Fruit fly (Drosophila melanogaster): ENCODE data around the gene CG8043.
A peak's percentile ranks its signal among the peaks of the same experiment; 100 is the strongest.

Gene CG8043

dm6 chr3R:8642376-8642966 is 34.2 kb upstream of the CG8043 start (continued):
- TF ChIP-seq CG17568 (GFP tag; optimal IDR thresholded peaks at IDR 0.05) (no peak), sisA (GFP tag; IDR thresholded peaks at IDR 0.05) (no peak), Ada2b (GFP tag; IDR thresholded peaks at IDR 0.05) (no peak), Mad (GFP tag; optimal IDR thresholded peaks at IDR 0.05) (no peak), ato (GFP tag; IDR thresholded peaks at IDR 0.05; ENCODE audit: partially characterized antibody) (peak; percentile 51; the same call in 1 of the 2 replicates), CG6654 (GFP tag; optimal IDR thresholded peaks at IDR 0.05) (no peak), CG17385 (GFP tag; optimal IDR thresholded peaks at IDR 0.05) (no peak), HHEX (GFP tag; optimal IDR thresholded peaks at IDR 0.05) (no peak), vvl (GFP tag; IDR thresholded peaks at IDR 0.05) (0 out of 2 replicates have a peak, but pooled peaks have one; percentile 24), BtbVII (GFP tag; optimal IDR thresholded peaks at IDR 0.05) (peak; percentile 36), ind (GFP tag; optimal IDR thresholded peaks at IDR 0.05) (no peak), CG3847 (GFP tag; IDR thresholded peaks at IDR 0.05) (no peak), CG7745 (tag; optimal IDR thresholded peaks at IDR 0.05) (peak; percentile 51), Xrp1 (GFP tag; IDR thresholded peaks at IDR 0.05) (0 out of 2 replicates have a peak, but pooled peaks have one; percentile 11), dimm (GFP tag; IDR thresholded peaks at IDR 0.05) (no peak), CG1647 (GFP tag; optimal IDR thresholded peaks at IDR 0.05) (no peak), CG2116 (GFP tag; optimal IDR thresholded peaks at IDR 0.05) (no peak), kah (GFP tag; optimal IDR thresholded peaks at IDR 0.05) (no peak), Fer3 (tag; optimal IDR thresholded peaks at IDR 0.05) (no peak), lbe (GFP tag; optimal IDR thresholded peaks at IDR 0.05) (no peak), CG12155 (GFP tag; optimal IDR thresholded peaks at IDR 0.05) (no peak), lilli (GFP tag; optimal IDR thresholded peaks at IDR 0.05) (no peak), CG18764 (GFP tag; optimal IDR thresholded peaks at IDR 0.05) (no peak), zen2 (GFP tag; IDR thresholded peaks at IDR 0.05; ENCODE audit: partially characterized antibody) (no peak; the same call in 2 of the 3 replicates), pum (GFP tag; optimal IDR thresholded peaks at IDR 0.05) (no peak), CG2202 (tag; optimal IDR thresholded peaks at IDR 0.05) (no peak), Chrac-16 (GFP tag; optimal IDR thresholded peaks at IDR 0.05) (no peak), amos (GFP tag; IDR thresholded peaks at IDR 0.05; ENCODE audit: partially characterized antibody) (peak; percentile 73), B-H1 (GFP tag; IDR thresholded peaks at IDR 0.05) (no peak), NFAT (GFP tag; IDR thresholded peaks at IDR 0.05) (no peak), CG3163 (GFP tag; optimal IDR thresholded peaks at IDR 0.05) (no peak), CG14014 (GFP tag; IDR thresholded peaks at IDR 0.05) (no peak), CG11085 (GFP tag; IDR thresholded peaks at IDR 0.05) (no peak), en (GFP tag; optimal IDR thresholded peaks at IDR 0.05) (no peak), CG31441 (GFP tag; IDR thresholded peaks at IDR 0.05) (no peak), knrl (GFP tag; IDR thresholded peaks at IDR 0.05; ENCODE audit: partially characterized antibody) (peak; percentile 49; the same call in 2 of the 3 replicates), NC2α (GFP tag; optimal IDR thresholded peaks at IDR 0.05) (no peak), CG32532 (GFP tag; IDR thresholded peaks at IDR 0.05) (no peak), crol (GFP tag; IDR thresholded peaks at IDR 0.05) (peak; percentile 76), CG15479 (GFP tag; optimal IDR thresholded peaks at IDR 0.05) (no peak), klu (GFP tag; IDR thresholded peaks at IDR 0.05) (no peak), h (optimal IDR thresholded peaks at IDR 0.05) (no peak), bbx (GFP tag; IDR thresholded peaks at IDR 0.05; ENCODE audit: partially characterized antibody) (peak; percentile 70), odd (GFP tag; optimal IDR thresholded peaks at IDR 0.05) (no peak), CG18619 (GFP tag; optimal IDR thresholded peaks at IDR 0.05) (no peak), CG34376 (GFP tag; optimal IDR thresholded peaks at IDR 0.05) (no peak), CG8359 (GFP tag; optimal IDR thresholded peaks at IDR 0.05; ENCODE audit: borderline replicate concordance) (no peak), CG6683 (GFP tag; optimal IDR thresholded peaks at IDR 0.05) (no peak), chinmo (GFP tag; IDR thresholded peaks at IDR 0.05; ENCODE audit: partially characterized antibody) (0 out of 4 replicates have a peak, but pooled peaks have one; percentile 17), ftz-f1 (GFP tag; optimal IDR thresholded peaks at IDR 0.05) (no peak), fd102C (GFP tag; optimal IDR thresholded peaks at IDR 0.05) (no peak)
